Fruit fly (Drosophila melanogaster) whole organism, wandering third instar larva: Measurements from ENCODE around the gene SH3PX1.

Source experiments
- CrebA ChIP-seq: fragments of 200-800 bp; sonication (Bioruptor generic); optimal IDR thresholded peaks from 2 replicates; lab custom pipeline; 2016; ENCODE audit warnings: missing biosample characterization, mild to moderate bottlenecking, missing genetic modification characterization, borderline replicate concordance
- Dfd ChIP-seq: fragments of >200 bp; optimal IDR thresholded peaks from 2 replicates; lab custom pipeline; 2017; ENCODE audit warnings: missing biosample characterization, missing genetic modification characterization
- GATAd ChIP-seq: sonication (Bioruptor generic); optimal IDR thresholded peaks from 2 replicates; lab custom pipeline; 2016; ENCODE audit warnings: missing biosample characterization, missing genetic modification characterization
- Hr83 ChIP-seq: fragments of 200-300 bp; sonication (Bioruptor generic); optimal IDR thresholded peaks from 2 replicates; lab custom pipeline; 2016; ENCODE audit warnings: missing biosample characterization, mild to moderate bottlenecking, missing genetic modification characterization, moderate library complexity; ENCODE audit not compliant: poor library complexity, severe bottlenecking
- OdsH ChIP-seq: fragments of 200-800 bp; sonication (Bioruptor generic); optimal IDR thresholded peaks from 2 replicates; lab custom pipeline; 2016; ENCODE audit warnings: missing biosample characterization, mild to moderate bottlenecking, missing genetic modification characterization
- br ChIP-seq: fragments of 200-800 bp; sonication (Bioruptor generic); optimal IDR thresholded peaks from 2 replicates; lab custom pipeline; 2016; ENCODE audit warnings: missing biosample characterization, missing genetic modification characterization
- brk ChIP-seq: fragments of 200-800 bp; sonication (Bioruptor generic); optimal IDR thresholded peaks from 2 replicates; lab custom pipeline; 2016; ENCODE audit warnings: missing biosample characterization, mild to moderate bottlenecking, missing genetic modification characterization
- dsf ChIP-seq: sonication (Bioruptor generic); optimal IDR thresholded peaks from 2 replicates; lab custom pipeline; 2016; ENCODE audit warnings: missing biosample characterization, missing genetic modification characterization, borderline replicate concordance
- fru ChIP-seq: fragments of 200-800 bp; sonication (Bioruptor generic); optimal IDR thresholded peaks from 3 replicates; lab custom pipeline; 2016; ENCODE audit warnings: missing biosample characterization, mild to moderate bottlenecking, missing genetic modification characterization
- lola ChIP-seq: fragments of >200 bp; optimal IDR thresholded peaks from 2 replicates; lab custom pipeline; 2017; ENCODE audit warnings: missing biosample characterization, missing genetic modification characterization
- psq ChIP-seq: fragments of 200-800 bp; sonication (Bioruptor generic); optimal IDR thresholded peaks from 3 replicates; lab custom pipeline; 2017; ENCODE audit warnings: missing biosample characterization, mild to moderate bottlenecking, missing genetic modification characterization, moderate library complexity

dm6 chr3L:9708797-9709196, 4.8 kb downstream of the SH3PX1 start:
- TF ChIP-seq GATAd (GFP tag; lab: Kevin White, UChicago) (no peak), OdsH (GFP tag; lab: Kevin White, UChicago) (no peak), Dfd (GFP tag; lab: Kevin White, UChicago) (peak; percentile 96), dsf (GFP tag; lab: Kevin White, UChicago) (no peak), psq (GFP tag; lab: Kevin White, UChicago) (no peak), lola (GFP tag; lab: Kevin White, UChicago) (no peak), Hr83 (no peak), fru (GFP tag; lab: Kevin White, UChicago) (no peak), br (no peak), brk (GFP tag; lab: Kevin White, UChicago) (no peak), CrebA (GFP tag; lab: Kevin White, UChicago) (no peak)
